Worm (Caenorhabditis elegans) whole organism, midembryonic: Measurements from ENCODE around the gene F48B9.1.
A peak's percentile ranks its signal among the peaks of the same experiment; 100 is the strongest.

Source experiments
- T22C8.4 ChIP-seq: fragments of 200-800 bp; sonication (Bioruptor generic); IDR thresholded peaks from 2 replicates; pipeline ENCODE4 v1.3.6; 2022; ENCODE audit warnings: missing genetic modification characterization, missing compliant biosample characterization
- cog-1 ChIP-seq: sonication (generic microtip); optimal IDR thresholded peaks from 2 replicates; lab custom pipeline; 2016; ENCODE audit warnings: missing genetic modification characterization, missing compliant biosample characterization
- flt-1 ChIP-seq: fragments of 200-800 bp; sonication (Bioruptor generic); IDR thresholded peaks from 2 replicates; pipeline ENCODE4 v1.3.6; 2022; ENCODE audit warnings: missing genetic modification characterization, missing compliant biosample characterization
- klf-2 ChIP-seq: fragments of 200-800 bp; sonication (Bioruptor generic); conservative IDR thresholded peaks from 2 replicates; pipeline ENCODE4 v1.3.6; 2022; ENCODE audit warnings: missing genetic modification reagents, missing genetic modification characterization, missing compliant biosample characterization
- med-1 ChIP-seq: sonication (generic microtip); optimal IDR thresholded peaks from 2 replicates; lab custom pipeline; 2017; ENCODE audit warnings: missing genetic modification characterization, mild to moderate bottlenecking, missing compliant biosample characterization, antibody characterized with exemption, missing genetic modification reagents; ENCODE audit not compliant: insufficient read depth
- ref-1 ChIP-seq: fragments of 200-800 bp; sonication (Bioruptor generic); conservative IDR thresholded peaks from 2 replicates; pipeline ENCODE4 v1.3.6; 2022; ENCODE audit warnings: missing genetic modification reagents, missing genetic modification characterization, missing compliant biosample characterization
- tab-1 ChIP-seq: fragments of 200-800 bp; sonication (Bioruptor generic); IDR thresholded peaks from 2 replicates; pipeline ENCODE4 v1.3.6; 2022; ENCODE audit warnings: missing genetic modification characterization, missing compliant biosample characterization
- ztf-23 ChIP-seq: fragments of 200-800 bp; sonication (Bioruptor generic); IDR thresholded peaks from 2 replicates; pipeline ENCODE4 v1.3.6; 2022; ENCODE audit warnings: missing genetic modification reagents, missing genetic modification characterization, missing compliant biosample characterization
- ztf-29 ChIP-seq: fragments of 200-800 bp; sonication (Bioruptor generic); IDR thresholded peaks from 2 replicates; pipeline ENCODE4 v1.3.6; 2022; ENCODE audit warnings: missing genetic modification reagents, missing genetic modification characterization, missing compliant biosample characterization

- TF ChIP-seq T22C8.4 (GFP tag; lab: Robert Waterston, UW), result peak; percentile 32; the same call in 1 of the 2 replicates
- TF ChIP-seq flt-1 (GFP tag; lab: Robert Waterston, UW), result no peak
- TF ChIP-seq med-1 (GFP tag; lab: Kevin White, UChicago), result no peak
- no peak for TF ChIP-seq tab-1 (GFP tag; lab: Robert Waterston, UW)
- TF ChIP-seq ztf-29, result no peak
- TF ChIP-seq cog-1 (tag; lab: Kevin White, UChicago), result no peak
- TF ChIP-seq klf-2 (GFP tag; lab: Robert Waterston, UW), result no peak
- TF ChIP-seq ztf-23, result no peak
- TF ChIP-seq ref-1 (GFP tag; lab: Robert Waterston, UW), result no peak
These were observed 4.3 kb upstream of the F48B9.1 start, which contains the start of gene F48B9.8 for ce11 chrX:2176361-2176880.
